Worm (Caenorhabditis elegans): Measurements from ENCODE around the gene inos-1.

The inos-1 gene

ce11 chrII:11695945-11696270, 4.2 kb downstream of the inos-1 start, which contains the start of gene xpf-1:
Gene xpf-1 (plus strand): TSS chrII:11696171.
- TF ChIP-seq aly-2 (tag; optimal IDR thresholded peaks at IDR 0.05) (no peak), unc-39 (tag; optimal IDR thresholded peaks at IDR 0.05) (no peak), hmg-1.1 (GFP tag; IDR thresholded peaks at IDR 0.05) (no peak), lir-3 (tag; optimal IDR thresholded peaks at IDR 0.05) (no peak), Y105C5A.15 (GFP tag; IDR thresholded peaks at IDR 0.05) (no peak), lin-29 (GFP tag; IDR thresholded peaks at IDR 0.05) (no peak)

ce11 chrII:11695161-11695944, 4.7 kb downstream of the inos-1 start, which contains the start of gene tars-1:
Gene tars-1 (minus strand): TSS chrII:11695657.
- peak; percentile 68 for TF ChIP-seq lin-38 (GFP tag; IDR thresholded peaks at IDR 0.05)
- peak; percentile 18 for TF ChIP-seq F49E8.2 (tag; optimal IDR thresholded peaks at IDR 0.05; ENCODE audit: borderline replicate concordance)
- peak; percentile 15 for TF ChIP-seq dve-1 (tag; optimal IDR thresholded peaks at IDR 0.05; ENCODE audit: insufficient read depth)
- peak; percentile 9; the same call in 1 of the 2 replicates for TF ChIP-seq hmg-1.1 (GFP tag; IDR thresholded peaks at IDR 0.05)
- peak; percentile 14 for TF ChIP-seq unc-130 (GFP tag; optimal IDR thresholded peaks at IDR 0.05)
- 0 out of 2 replicates have a peak, but pooled peaks have one; percentile 22 for TF ChIP-seq nhr-42 (GFP tag; IDR thresholded peaks at IDR 0.05)
- TF ChIP-seq zfp-3 (GFP tag; conservative IDR thresholded peaks at IDR 0.05) = 0 out of 2 replicates have a peak, but pooled peaks have one; percentile 32

ce11 chrII:11694432-11694831, 5.7 kb downstream of the inos-1 start:
- TF ChIP-seq nhr-237 (tag; optimal IDR thresholded peaks at IDR 0.05) = no peak
- TF ChIP-seq mes-2 (tag; optimal IDR thresholded peaks at IDR 0.05; ENCODE audit: poor library complexity, severe bottlenecking) = peak; percentile 38
- no peak for TF ChIP-seq unc-39 (tag; optimal IDR thresholded peaks at IDR 0.05)
- no peak for TF ChIP-seq hif-1 (tag; optimal IDR thresholded peaks at IDR 0.05)
- no peak for TF ChIP-seq php-3 (GFP tag; IDR thresholded peaks at IDR 0.05)
- TF ChIP-seq ztf-7 (tag; optimal IDR thresholded peaks at IDR 0.05) = no peak
- TF ChIP-seq ceh-82 (tag; optimal IDR thresholded peaks at IDR 0.05) = no peak
- TF ChIP-seq dmd-9 (GFP tag; IDR thresholded peaks at IDR 0.05) = no peak
- TF ChIP-seq pqm-1 (tag; optimal IDR thresholded peaks at IDR 0.05) = no peak
- no peak for TF ChIP-seq nhr-76 (tag; optimal IDR thresholded peaks at IDR 0.05)
- no peak for TF ChIP-seq dmd-8 (GFP tag; IDR thresholded peaks at IDR 0.05)
- TF ChIP-seq snpc-1.2 (GFP tag; IDR thresholded peaks at IDR 0.05) = 0 out of 2 replicates have a peak, but pooled peaks have one; percentile 17
- peak in 1 of 2 experiments; percentile 70 for TF ChIP-seq lsy-2 (tag; optimal IDR thresholded peaks at IDR 0.05)
- no peak for TF ChIP-seq F26F4.8 (GFP tag; conservative IDR thresholded peaks at IDR 0.05)
- TF ChIP-seq nhr-10 (tag; optimal IDR thresholded peaks at IDR 0.05) = no peak
- peak; percentile 50 for TF ChIP-seq dpl-1 (GFP tag; optimal IDR thresholded peaks at IDR 0.05)
- TF ChIP-seq lir-3 (tag; optimal IDR thresholded peaks at IDR 0.05) = no peak
- TF ChIP-seq attf-4 (tag; optimal IDR thresholded peaks at IDR 0.05) = no peak
- TF ChIP-seq lin-38 (GFP tag; IDR thresholded peaks at IDR 0.05) = peak; percentile 31; the same call in 1 of the 2 replicates
- TF ChIP-seq ceh-62 (tag; optimal IDR thresholded peaks at IDR 0.05) = no peak
- no peak for TF ChIP-seq F10B5.3 (tag; optimal IDR thresholded peaks at IDR 0.05)
- no peak for TF ChIP-seq nhr-11 (tag; optimal IDR thresholded peaks at IDR 0.05)
- peak in 1 of 2 experiments; percentile 42 for TF ChIP-seq unc-62 (GFP tag; optimal IDR thresholded peaks at IDR 0.05 in 1 of 2)
- TF ChIP-seq unc-62 (tag; optimal IDR thresholded peaks at IDR 0.05) = no peak
- no peak for TF ChIP-seq egl-43 (GFP tag; IDR thresholded peaks at IDR 0.05)
- TF ChIP-seq zfp-2 (tag; optimal IDR thresholded peaks at IDR 0.05) = no peak
- TF ChIP-seq nhr-28 (tag; optimal IDR thresholded peaks at IDR 0.05) = no peak
- no peak for TF ChIP-seq lin-39 (tag; optimal IDR thresholded peaks at IDR 0.05)
- TF ChIP-seq ctbp-1 (GFP tag; IDR thresholded peaks at IDR 0.05) = no peak
- TF ChIP-seq dve-1 (tag; optimal IDR thresholded peaks at IDR 0.05; ENCODE audit: insufficient read depth) = peak; percentile 43
- peak; percentile 1 for TF ChIP-seq nhr-77 (tag; optimal IDR thresholded peaks at IDR 0.05)
- TF ChIP-seq arid-1 (GFP tag; conservative IDR thresholded peaks at IDR 0.05) = no peak
- TF ChIP-seq madf-5 (GFP tag; IDR thresholded peaks at IDR 0.05) = no peak
- peak; percentile 25 for TF ChIP-seq hlh-11 (tag; optimal IDR thresholded peaks at IDR 0.05)
- TF ChIP-seq duxl-1 (tag; optimal IDR thresholded peaks at IDR 0.05; ENCODE audit: poor library complexity) = no peak
- no peak for TF ChIP-seq Y105C5A.15 (GFP tag; IDR thresholded peaks at IDR 0.05)
- peak; percentile 15 for TF ChIP-seq rbr-2 (tag; optimal IDR thresholded peaks at IDR 0.05)
- TF ChIP-seq tag-97 (GFP tag; IDR thresholded peaks at IDR 0.05) = no peak
- peak; percentile 50 for TF ChIP-seq mep-1 (tag; optimal IDR thresholded peaks at IDR 0.05)

Measured in whole organism, L4 larva.